Worm (Caenorhabditis elegans) whole organism, L4/young adult: ENCODE data around the gene eif-3.D.

Source experiments
- W03F9.2 ChIP-seq: fragments of 150-350 bp; optimal IDR thresholded peaks from 2 replicates; lab custom pipeline; 2014; ENCODE audit warnings: missing biosample characterization, missing genetic modification characterization
- him-1 ChIP-seq: sonication (generic microtip); optimal IDR thresholded peaks from 2 replicates; lab custom pipeline; 2016; ENCODE audit warnings: missing genotype, missing genetic modification reagents, missing genetic modification characterization, missing compliant biosample characterization

ce11 chrIII:9007183-9007582, 35.8 kb upstream of the eif-3.D start:
- TF ChIP-seq W03F9.2 (tag; lab: Kevin White, UChicago) (no peak), him-1 (no peak)
